Fruit fly (Drosophila melanogaster) whole organism, embryonic: Measurements from ENCODE around the gene Uba2.
A peak's percentile ranks its signal among the peaks of the same experiment; 100 is the strongest.

Source experiments
- Asciz ChIP-seq: fragments of 200-800 bp; sonication (Bioruptor generic); optimal IDR thresholded peaks from 2 replicates; lab custom pipeline; 2017; ENCODE audit warnings: missing biosample characterization, mild to moderate bottlenecking, missing genetic modification characterization, missing genetic modification reagents
- C15 ChIP-seq: fragments of 200-800 bp; sonication (Bioruptor generic); IDR thresholded peaks from 3 replicates; pipeline ENCODE4 v1.3.6; 2022; ENCODE audit warnings: missing biosample characterization, missing genetic modification characterization
- CG10366 ChIP-seq: fragments of 200-800 bp; sonication (Bioruptor generic); IDR thresholded peaks from 2 replicates; pipeline ENCODE4 v1.3.6; 2022; ENCODE audit warnings: missing biosample characterization, missing genetic modification characterization
- CG12299 ChIP-seq: fragments of 200-800 bp; sonication (Bioruptor generic); optimal IDR thresholded peaks from 2 replicates; lab custom pipeline; 2018; ENCODE audit warnings: missing biosample characterization, mild to moderate bottlenecking, missing genetic modification characterization
- CG13287 ChIP-seq: fragments of 200-800 bp; sonication (Bioruptor generic); IDR thresholded peaks from 2 replicates; pipeline ENCODE4 v1.3.6; 2022; ENCODE audit warnings: missing biosample characterization, missing genetic modification characterization; ENCODE audit not compliant: partially characterized antibody
- CG13296 ChIP-seq: fragments of 200-800 bp; sonication (Bioruptor generic); optimal IDR thresholded peaks from 3 replicates; lab custom pipeline; 2018; ENCODE audit warnings: missing biosample characterization, mild to moderate bottlenecking, missing genetic modification characterization
- CG17385 ChIP-seq: fragments of 200-800 bp; sonication (Bioruptor generic); optimal IDR thresholded peaks from 3 replicates; lab custom pipeline; 2018; ENCODE audit warnings: missing biosample characterization, mild to moderate bottlenecking, missing genetic modification characterization
- CG1792 ChIP-seq: fragments of 200-800 bp; sonication (Bioruptor generic); optimal IDR thresholded peaks from 2 replicates; lab custom pipeline; 2016; ENCODE audit warnings: missing biosample characterization, missing genetic modification characterization
- CG2129 ChIP-seq: fragments of 200-800 bp; sonication (Bioruptor generic); IDR thresholded peaks from 2 replicates; pipeline ENCODE4 v1.3.6; 2022; ENCODE audit warnings: missing biosample characterization, missing genetic modification characterization; ENCODE audit not compliant: partially characterized antibody
- CG2199 ChIP-seq: fragments of 200-800 bp; sonication (Bioruptor generic); IDR thresholded peaks from 3 replicates; pipeline ENCODE4 v1.3.6; 2022; ENCODE audit warnings: missing biosample characterization, missing genetic modification characterization
- CG31365 ChIP-seq: fragments of 200-800 bp; sonication (Bioruptor generic); optimal IDR thresholded peaks from 2 replicates; lab custom pipeline; 2018; ENCODE audit warnings: missing biosample characterization, mild to moderate bottlenecking, missing genetic modification characterization
- CG32532 ChIP-seq: fragments of 200-800 bp; sonication (Bioruptor generic); IDR thresholded peaks from 2 replicates; pipeline ENCODE4 v1.3.6; 2022; ENCODE audit warnings: missing biosample characterization, missing genetic modification characterization
- CG34422 ChIP-seq: fragments of 200-800 bp; sonication (Bioruptor generic); IDR thresholded peaks from 3 replicates; pipeline ENCODE4 v1.3.6; 2022; ENCODE audit warnings: missing biosample characterization, missing genetic modification characterization
- CG3838 ChIP-seq: fragments of 200-800 bp; sonication (Bioruptor generic); optimal IDR thresholded peaks from 3 replicates; lab custom pipeline; 2016; ENCODE audit warnings: missing biosample characterization, missing genetic modification characterization
- CG7987 ChIP-seq: fragments of 200-800 bp; sonication (Bioruptor generic); optimal IDR thresholded peaks from 2 replicates; lab custom pipeline; 2018; ENCODE audit warnings: missing biosample characterization, mild to moderate bottlenecking, missing genetic modification characterization, moderate library complexity
- CG8290 ChIP-seq, 3 experiments: fragments of 200-800 bp; sonication (Bioruptor generic); optimal IDR thresholded peaks; 2 replicates each; lab custom pipeline; 2016 to 2019; ENCODE audit warnings: missing biosample characterization in 3 of 3, missing genetic modification characterization in 3 of 3, mild to moderate bottlenecking in 2 of 3, moderate library complexity in 1 of 3
- CG9727 ChIP-seq: fragments of 200-800 bp; sonication (Bioruptor generic); optimal IDR thresholded peaks from 3 replicates; lab custom pipeline; 2017; ENCODE audit warnings: missing biosample characterization, mild to moderate bottlenecking, missing genetic modification characterization
- CrebB ChIP-seq: fragments of 200-800 bp; sonication (Bioruptor generic); optimal IDR thresholded peaks from 3 replicates; lab custom pipeline; 2018; ENCODE audit warnings: missing biosample characterization, mild to moderate bottlenecking, missing genetic modification characterization
- Deaf1 ChIP-seq: fragments of 200-800 bp; optimal IDR thresholded peaks from 3 replicates; lab custom pipeline; 2019; ENCODE audit warnings: missing biosample characterization, mild to moderate bottlenecking, missing genetic modification characterization, moderate library complexity
- Dek ChIP-seq: fragments of 200-800 bp; sonication (Bioruptor generic); optimal IDR thresholded peaks from 3 replicates; lab custom pipeline; 2019; ENCODE audit warnings: missing biosample characterization, mild to moderate bottlenecking, missing genetic modification characterization, moderate library complexity
- Fer1 ChIP-seq: fragments of 200-800 bp; sonication (Bioruptor generic); optimal IDR thresholded peaks from 2 replicates; lab custom pipeline; 2017; ENCODE audit warnings: missing biosample characterization, mild to moderate bottlenecking, missing genetic modification characterization
- Jarid2 ChIP-seq: fragments of 200-800 bp; sonication (Bioruptor generic); optimal IDR thresholded peaks from 3 replicates; lab custom pipeline; 2017; ENCODE audit warnings: mild to moderate bottlenecking, missing biosample characterization, missing genetic modification reagents, missing genetic modification characterization
- MTF-1 ChIP-seq: fragments of 200-800 bp; sonication (Bioruptor generic); optimal IDR thresholded peaks from 2 replicates; lab custom pipeline; 2018; ENCODE audit warnings: missing biosample characterization, mild to moderate bottlenecking, missing genetic modification characterization, borderline replicate concordance
- Max ChIP-seq: fragments of 200-800 bp; sonication (Bioruptor generic); optimal IDR thresholded peaks from 2 replicates; lab custom pipeline; 2016; ENCODE audit warnings: missing biosample characterization, mild to moderate bottlenecking, missing genetic modification characterization
- Med ChIP-seq: fragments of 200-800 bp; sonication (Bioruptor generic); peaks from one replicate; lab custom pipeline; 2016; ENCODE audit warnings: missing biosample characterization, missing genetic modification characterization, mild to moderate bottlenecking, inconsistent platforms, moderate library complexity
- Pdp1 ChIP-seq, 2 experiments: fragments of 200-800 bp; sonication (Bioruptor generic); optimal IDR thresholded peaks; 3 replicates each; lab custom pipeline; 2016; ENCODE audit warnings: missing biosample characterization in 2 of 2, missing genetic modification characterization in 2 of 2, mild to moderate bottlenecking in 1 of 2, moderate library complexity in 1 of 2
- Rx ChIP-seq: fragments of 200-800 bp; sonication (Bioruptor generic); IDR thresholded peaks from 2 replicates; pipeline ENCODE4 v1.3.6; 2022; ENCODE audit warnings: missing biosample characterization, missing genetic modification characterization
- Taf1 ChIP-seq: fragments of 200-800 bp; sonication (Bioruptor generic); IDR thresholded peaks from 2 replicates; pipeline ENCODE4 v1.3.6; 2022; ENCODE audit warnings: missing biosample characterization, missing genetic modification characterization
- abd-A ChIP-seq: fragments of 200-800 bp; sonication (Bioruptor generic); optimal IDR thresholded peaks from 3 replicates; lab custom pipeline; 2019; ENCODE audit warnings: missing biosample characterization, mild to moderate bottlenecking, missing genetic modification characterization, moderate library complexity
- ac ChIP-seq: fragments of 200-800 bp; sonication (Bioruptor generic); optimal IDR thresholded peaks from 3 replicates; lab custom pipeline; 2017; ENCODE audit warnings: missing biosample characterization, mild to moderate bottlenecking, missing genetic modification characterization
- bbx ChIP-seq: fragments of 200-800 bp; sonication (Bioruptor generic); IDR thresholded peaks from 2 replicates; pipeline ENCODE4 v1.3.6; 2022; ENCODE audit warnings: missing biosample characterization, missing genetic modification characterization; ENCODE audit not compliant: partially characterized antibody
- caup ChIP-seq: fragments of 200-800 bp; sonication (Bioruptor generic); optimal IDR thresholded peaks from 3 replicates; lab custom pipeline; 2017; ENCODE audit warnings: missing biosample characterization, mild to moderate bottlenecking, missing genetic modification characterization, moderate library complexity; ENCODE audit not compliant: severe bottlenecking
- chm ChIP-seq: fragments of 200-800 bp; sonication (Bioruptor generic); IDR thresholded peaks from 2 replicates; pipeline ENCODE4 v1.3.6; 2022; ENCODE audit warnings: missing biosample characterization, missing genetic modification characterization
- ci ChIP-seq: fragments of 200-800 bp; sonication (Bioruptor generic); IDR thresholded peaks from 3 replicates; pipeline ENCODE4 v1.3.6; 2022; ENCODE audit warnings: missing biosample characterization, missing genetic modification characterization
- dimm ChIP-seq: fragments of 200-800 bp; sonication (Bioruptor generic); IDR thresholded peaks from 2 replicates; pipeline ENCODE4 v1.3.6; 2022; ENCODE audit warnings: missing biosample characterization, missing genetic modification characterization
- dpn ChIP-seq, 2 experiments: fragments of 200-800 bp; sonication (Bioruptor generic); optimal IDR thresholded peaks; 3 replicates each; lab custom pipeline; 2016; ENCODE audit warnings: missing biosample characterization in 2 of 2, missing genetic modification characterization in 2 of 2
- grau ChIP-seq: fragments of 200-800 bp; optimal IDR thresholded peaks from 3 replicates; lab custom pipeline; 2019; ENCODE audit warnings: missing biosample characterization, mild to moderate bottlenecking, missing genetic modification characterization, moderate library complexity
- gro ChIP-seq: fragments of 200-800 bp; sonication (Bioruptor generic); optimal IDR thresholded peaks from 2 replicates; lab custom pipeline; 2016; ENCODE audit warnings: missing biosample characterization, missing genetic modification characterization
- hb ChIP-seq: fragments of 200-800 bp; sonication (Bioruptor generic); IDR thresholded peaks from 3 replicates; pipeline ENCODE4 v1.3.6; 2022; ENCODE audit warnings: missing biosample characterization, missing genetic modification characterization; ENCODE audit not compliant: partially characterized antibody
- jigr1 ChIP-seq: fragments of 200-800 bp; sonication (Bioruptor generic); IDR thresholded peaks from 3 replicates; pipeline ENCODE4 v1.3.6; 2022; ENCODE audit warnings: missing biosample characterization, missing genetic modification characterization
- mirr ChIP-seq: fragments of 200-800 bp; sonication (Bioruptor generic); optimal IDR thresholded peaks from 3 replicates; lab custom pipeline; 2018; ENCODE audit warnings: missing biosample characterization, mild to moderate bottlenecking, missing genetic modification characterization
- nom ChIP-seq: fragments of 200-800 bp; sonication (Bioruptor generic); optimal IDR thresholded peaks from 2 replicates; lab custom pipeline; 2017; ENCODE audit warnings: missing biosample characterization, missing genetic modification characterization, mild to moderate bottlenecking, moderate library complexity, missing genetic modification reagents
- otp ChIP-seq: fragments of 200-800 bp; sonication (Bioruptor generic); IDR thresholded peaks from 3 replicates; pipeline ENCODE4, ENCODE4 v1.3.6; 2022; ENCODE audit warnings: missing biosample characterization, missing genetic modification characterization
- rib ChIP-seq: fragments of 200-800 bp; sonication (Bioruptor generic); IDR thresholded peaks from 2 replicates; pipeline ENCODE4 v1.3.6; 2022; ENCODE audit warnings: missing biosample characterization, missing genetic modification characterization
- sd ChIP-seq: fragments of 200-800 bp; sonication (Bioruptor generic); optimal IDR thresholded peaks from 3 replicates; lab custom pipeline; 2018; ENCODE audit warnings: missing biosample characterization, mild to moderate bottlenecking, missing genetic modification characterization, moderate library complexity
- so ChIP-seq: fragments of 200-800 bp; sonication (Bioruptor generic); IDR thresholded peaks from 3 replicates; pipeline ENCODE4 v1.3.6; 2022; ENCODE audit warnings: missing biosample characterization, missing genetic modification characterization
- sr ChIP-seq: fragments of 200-800 bp; sonication (Bioruptor generic); IDR thresholded peaks from 3 replicates; pipeline ENCODE4 v1.3.6; 2022; ENCODE audit warnings: missing biosample characterization, missing genetic modification characterization
- unpg ChIP-seq: fragments of 200-800 bp; sonication (Bioruptor generic); optimal IDR thresholded peaks from 3 replicates; lab custom pipeline; 2018; ENCODE audit warnings: missing biosample characterization, mild to moderate bottlenecking, missing genetic modification characterization, moderate library complexity
- zen2 ChIP-seq: fragments of 200-800 bp; sonication (Bioruptor generic); IDR thresholded peaks from 3 replicates; pipeline ENCODE4 v1.3.6; 2022; ENCODE audit warnings: missing biosample characterization, missing genetic modification characterization; ENCODE audit not compliant: partially characterized antibody

The Uba2 gene

dm6 chr3L:8077207-8077606 is 50.4 kb downstream of the Uba2 start:
- TF ChIP-seq CG31365 (tag; lab: Kevin White, UChicago) (no peak), Rx (GFP tag; lab: Robert Waterston, UW) (no peak), sd (tag; lab: Kevin White, UChicago) (peak; percentile 14), otp (GFP tag; lab: Robert Waterston, UW) (no peak), ac (GFP tag; lab: Kevin White, UChicago) (no peak), CG3838 (GFP tag; lab: Kevin White, UChicago) (no peak), CG17385 (GFP tag; lab: Kevin White, UChicago) (peak; percentile 47), dimm (GFP tag; lab: Robert Waterston, UW) (no peak), CG13296 (peak; percentile 51), CG13287 (GFP tag; lab: Robert Waterston, UW) (0 out of 2 replicates have a peak, but pooled peaks have one; percentile 28), sr (peak; percentile 27; the same call in 1 of the 3 replicates), caup (GFP tag; lab: Kevin White, UChicago) (peak; percentile 23), mirr (GFP tag; lab: Kevin White, UChicago) (peak; percentile 16), Jarid2 (GFP tag; lab: Kevin White, UChicago) (peak; percentile 95), chm (peak; percentile 58; the same call in 1 of the 2 replicates), jigr1 (GFP tag; lab: Robert Waterston, UW) (no peak), CG1792 (GFP tag; lab: Kevin White, UChicago) (no peak), C15 (no peak), Taf1 (no peak), CrebB (tag; lab: Kevin White, UChicago) (peak; percentile 15), unpg (GFP tag; lab: Kevin White, UChicago) (no peak), CG34422 (peak; percentile 35; the same call in 1 of the 3 replicates), dpn (GFP tag; optimal IDR thresholded peaks at IDR 0.05; lab: Kevin White, UChicago) (peak in 1 of 2 experiments; percentile 17), Fer1 (GFP tag; lab: Kevin White, UChicago) (peak; percentile 20), CG7987 (peak; percentile 19), ci (GFP tag; lab: Robert Waterston, UW) (peak; percentile 58; the same call in 2 of the 3 replicates), CG9727 (no peak), nom (GFP tag; lab: Kevin White, UChicago) (peak; percentile 66), rib (0 out of 2 replicates have a peak, but pooled peaks have one; percentile 24), so (GFP tag; lab: Robert Waterston, UW) (peak; percentile 42; the same call in 1 of the 3 replicates), CG32532 (peak; percentile 25; the same call in 1 of the 2 replicates), zen2 (GFP tag; lab: Robert Waterston, UW) (0 out of 3 replicates have a peak, but pooled peaks have one; percentile 38), gro (GFP tag; lab: Kevin White, UChicago) (peak; percentile 59), bbx (GFP tag; lab: Robert Waterston, UW) (peak; percentile 40; the same call in 1 of the 2 replicates), Pdp1 (GFP tag; optimal IDR thresholded peaks at IDR 0.05; lab: Kevin White, UChicago) (peak in 1 of 2 experiments; percentile 3), Asciz (peak; percentile 13), hb (no peak), Dek (no peak), Max (GFP tag; lab: Kevin White, UChicago) (no peak), Deaf1 (tag; lab: Kevin White, UChicago) (peak; percentile 43), CG2199 (GFP tag; lab: Robert Waterston, UW) (peak; percentile 86; the same call in 1 of the 3 replicates), abd-A (tag; lab: Kevin White, UChicago) (peak; percentile 13), MTF-1 (GFP tag; lab: Kevin White, UChicago) (peak; percentile 30), CG12299 (tag; lab: Kevin White, UChicago) (no peak), CG8290 (GFP tag; optimal IDR thresholded peaks at IDR 0.05; lab: Kevin White, UChicago) (no peak), CG8290 (tag; optimal IDR thresholded peaks at IDR 0.05; lab: Kevin White, UChicago) (peak in 1 of 2 experiments; percentile 59), CG10366 (GFP tag; lab: Robert Waterston, UW) (no peak), grau (peak; percentile 10), Med (GFP tag; lab: Kevin White, UChicago) (peak; percentile 84), CG2129 (GFP tag; lab: Robert Waterston, UW) (no peak)
